Fruit fly (Drosophila melanogaster) whole organism, embryonic: ENCODE data around the gene CG31038.

Experiments used
- Asciz ChIP-seq: fragments of 200-800 bp; sonication (Bioruptor generic); optimal IDR thresholded peaks from 2 replicates; lab custom pipeline; 2017; ENCODE audit warnings: missing biosample characterization, mild to moderate bottlenecking, missing genetic modification characterization, missing genetic modification reagents
- CG10209 ChIP-seq: fragments of 200-800 bp; sonication (Bioruptor generic); optimal IDR thresholded peaks from 3 replicates; lab custom pipeline; 2017; ENCODE audit warnings: missing biosample characterization, mild to moderate bottlenecking, missing genetic modification characterization, missing genetic modification reagents
- CG10267 ChIP-seq: fragments of 200-800 bp; sonication (Bioruptor generic); optimal IDR thresholded peaks from 2 replicates; lab custom pipeline; 2018; ENCODE audit warnings: missing biosample characterization, mild to moderate bottlenecking, missing genetic modification characterization, moderate library complexity
- CG13287 ChIP-seq: fragments of 200-800 bp; sonication (Bioruptor generic); IDR thresholded peaks from 2 replicates; pipeline ENCODE4 v1.3.6; 2022; ENCODE audit warnings: missing biosample characterization, missing genetic modification characterization; ENCODE audit not compliant: partially characterized antibody
- CG13424 ChIP-seq: fragments of 200-800 bp; sonication (Bioruptor generic); optimal IDR thresholded peaks from 2 replicates; lab custom pipeline; 2019; ENCODE audit warnings: missing biosample characterization, mild to moderate bottlenecking, missing genetic modification characterization, moderate library complexity
- CG14014 ChIP-seq: fragments of 200-800 bp; sonication (Bioruptor generic); IDR thresholded peaks from 2 replicates; pipeline ENCODE4 v1.3.6; 2022; ENCODE audit warnings: missing biosample characterization, missing genetic modification characterization
- CG17568 ChIP-seq: fragments of 200-800 bp; sonication (Bioruptor generic); optimal IDR thresholded peaks from 2 replicates; lab custom pipeline; 2018; ENCODE audit warnings: missing biosample characterization, mild to moderate bottlenecking, missing genetic modification characterization, moderate library complexity
- CG2712 ChIP-seq: fragments of 200-800 bp; optimal IDR thresholded peaks from 3 replicates; lab custom pipeline; 2019; ENCODE audit warnings: missing biosample characterization, mild to moderate bottlenecking, missing genetic modification characterization, moderate library complexity
- CG2875 ChIP-seq: fragments of 200-800 bp; sonication (Bioruptor generic); optimal IDR thresholded peaks from 2 replicates; lab custom pipeline; 2017; ENCODE audit warnings: missing biosample characterization, mild to moderate bottlenecking, missing genetic modification characterization, missing genetic modification reagents
- CG3163 ChIP-seq: fragments of 200-800 bp; sonication (Bioruptor generic); optimal IDR thresholded peaks from 3 replicates; lab custom pipeline; 2016; ENCODE audit warnings: missing biosample characterization, missing genetic modification characterization
- CG32532 ChIP-seq: fragments of 200-800 bp; sonication (Bioruptor generic); IDR thresholded peaks from 2 replicates; pipeline ENCODE4 v1.3.6; 2022; ENCODE audit warnings: missing biosample characterization, missing genetic modification characterization
- CG34224 ChIP-seq: fragments of 200-800 bp; sonication (Bioruptor generic); IDR thresholded peaks from 3 replicates; pipeline ENCODE4 v1.3.6; 2022; ENCODE audit warnings: missing biosample characterization, missing genetic modification characterization; ENCODE audit not compliant: partially characterized antibody
- CG34376 ChIP-seq: fragments of 200-800 bp; sonication (Bioruptor generic); optimal IDR thresholded peaks from 2 replicates; lab custom pipeline; 2018; ENCODE audit warnings: missing biosample characterization, mild to moderate bottlenecking, missing genetic modification characterization
- CG4360 ChIP-seq: fragments of 200-800 bp; sonication (Bioruptor generic); IDR thresholded peaks from 2 replicates; pipeline ENCODE4 v1.3.6; 2022; ENCODE audit warnings: missing biosample characterization, missing genetic modification characterization
- CG4820 ChIP-seq: fragments of 200-800 bp; sonication (Bioruptor generic); optimal IDR thresholded peaks from 3 replicates; lab custom pipeline; 2016; ENCODE audit warnings: missing biosample characterization, missing genetic modification characterization
- CG7928 ChIP-seq: fragments of 200-800 bp; sonication (Bioruptor generic); optimal IDR thresholded peaks from 2 replicates; lab custom pipeline; 2017; ENCODE audit warnings: missing biosample characterization, mild to moderate bottlenecking, missing genetic modification characterization
- CG7963 ChIP-seq: fragments of 200-800 bp; sonication (Bioruptor generic); IDR thresholded peaks from 3 replicates; pipeline ENCODE4 v1.3.6; 2022; ENCODE audit warnings: missing biosample characterization, missing genetic modification characterization; ENCODE audit not compliant: partially characterized antibody
- Chrac-16 ChIP-seq: fragments of 200-800 bp; sonication (Bioruptor generic); optimal IDR thresholded peaks from 3 replicates; lab custom pipeline; 2016; ENCODE audit warnings: missing biosample characterization, missing genetic modification characterization
- Deaf1 ChIP-seq: fragments of 200-800 bp; optimal IDR thresholded peaks from 3 replicates; lab custom pipeline; 2019; ENCODE audit warnings: missing biosample characterization, mild to moderate bottlenecking, missing genetic modification characterization, moderate library complexity
- Doc3 ChIP-seq: fragments of 200-800 bp; sonication (Bioruptor generic); IDR thresholded peaks from 3 replicates; pipeline ENCODE4 v1.3.6; 2022; ENCODE audit warnings: missing biosample characterization, missing genetic modification characterization; ENCODE audit not compliant: partially characterized antibody
- Ets65A ChIP-seq: fragments of 200-800 bp; sonication (Bioruptor generic); peaks from one replicate; lab custom pipeline; 2016; ENCODE audit warnings: missing biosample characterization, missing genetic modification characterization
- Jarid2 ChIP-seq: fragments of 200-800 bp; sonication (Bioruptor generic); optimal IDR thresholded peaks from 3 replicates; lab custom pipeline; 2017; ENCODE audit warnings: mild to moderate bottlenecking, missing biosample characterization, missing genetic modification reagents, missing genetic modification characterization
- Sox100B ChIP-seq: fragments of 200-800 bp; sonication (Bioruptor generic); optimal IDR thresholded peaks from 3 replicates; lab custom pipeline; 2018; ENCODE audit warnings: missing biosample characterization, mild to moderate bottlenecking, missing genetic modification characterization
- Stat92E ChIP-seq, 3 experiments: fragments of >200 bp in 2 of 3; fragments of 200-800 bp in 1 of 3; sonication (Bioruptor generic) in 1 of 3; optimal IDR thresholded peaks; 2 replicates each; lab custom pipeline; 2017 to 2019; ENCODE audit warnings: missing biosample characterization in 3 of 3, missing genetic modification characterization in 3 of 3, mild to moderate bottlenecking in 1 of 3, moderate library complexity in 1 of 3
- TFAM ChIP-seq: fragments of 200-800 bp; sonication (Bioruptor generic); optimal IDR thresholded peaks from 2 replicates; lab custom pipeline; 2017; ENCODE audit warnings: missing biosample characterization, missing genetic modification characterization, inconsistent platforms
- Trl ChIP-seq, 3 experiments: fragments of >200 bp in 2 of 3; fragments of 200-800 bp in 1 of 3; sonication (Bioruptor generic) in 1 of 3; optimal IDR thresholded peaks; 2 replicates in 1 of 3; 3 replicates in 2 of 3; lab custom pipeline; 2016 to 2017; ENCODE audit warnings: missing biosample characterization in 1 of 3, missing genetic modification characterization in 1 of 3
- abd-A ChIP-seq: fragments of 200-800 bp; sonication (Bioruptor generic); optimal IDR thresholded peaks from 3 replicates; lab custom pipeline; 2019; ENCODE audit warnings: missing biosample characterization, mild to moderate bottlenecking, missing genetic modification characterization, moderate library complexity
- al ChIP-seq: fragments of 200-800 bp; sonication (Bioruptor generic); IDR thresholded peaks from 2 replicates; pipeline ENCODE4 v1.3.6; 2022; ENCODE audit warnings: missing biosample characterization, missing genetic modification characterization
- az2 ChIP-seq: fragments of 200-800 bp; sonication (Bioruptor generic); optimal IDR thresholded peaks from 3 replicates; lab custom pipeline; 2016; ENCODE audit warnings: missing biosample characterization, missing genetic modification characterization
- bsh ChIP-seq, 2 experiments: fragments of 200-800 bp; sonication (Bioruptor generic); optimal IDR thresholded peaks; 2 replicates each; lab custom pipeline; 2017 to 2018; ENCODE audit warnings: mild to moderate bottlenecking in 2 of 2, missing biosample characterization in 2 of 2, missing genetic modification characterization in 2 of 2, moderate library complexity in 1 of 2
- chinmo ChIP-seq: fragments of 200-800 bp; sonication (Bioruptor generic); IDR thresholded peaks from 4 replicates; pipeline ENCODE4 v1.3.6; 2022; ENCODE audit warnings: missing biosample characterization, missing genetic modification characterization; ENCODE audit not compliant: partially characterized antibody
- crc ChIP-seq: fragments of 200-800 bp; sonication (Bioruptor generic); optimal IDR thresholded peaks from 2 replicates; lab custom pipeline; 2016; ENCODE audit warnings: missing biosample characterization, missing genetic modification characterization
- eyg ChIP-seq: fragments of 200-800 bp; sonication (Bioruptor generic); optimal IDR thresholded peaks from 3 replicates; lab custom pipeline; 2016; ENCODE audit warnings: missing biosample characterization, missing genetic modification characterization
- fd3F ChIP-seq: fragments of 200-800 bp; sonication (Bioruptor generic); optimal IDR thresholded peaks from 2 replicates; lab custom pipeline; 2018; ENCODE audit warnings: missing biosample characterization, mild to moderate bottlenecking, missing genetic modification characterization, moderate library complexity
- fd64A ChIP-seq: fragments of 200-800 bp; sonication (Bioruptor generic); optimal IDR thresholded peaks from 3 replicates; lab custom pipeline; 2018; ENCODE audit warnings: missing biosample characterization, mild to moderate bottlenecking, missing genetic modification characterization
- fd96Cb ChIP-seq: fragments of 200-800 bp; sonication (Bioruptor generic); optimal IDR thresholded peaks from 2 replicates; lab custom pipeline; 2018; ENCODE audit warnings: missing biosample characterization, mild to moderate bottlenecking, missing genetic modification characterization, moderate library complexity
- gt ChIP-seq: fragments of 200-800 bp; sonication (Bioruptor generic); IDR thresholded peaks from 2 replicates; pipeline ENCODE4 v1.3.6; 2022; ENCODE audit warnings: missing biosample characterization, missing genetic modification characterization
- hth ChIP-seq: fragments of >200 bp; optimal IDR thresholded peaks from 2 replicates; lab custom pipeline; 2017; ENCODE audit warnings: inconsistent platforms
- luna ChIP-seq: fragments of 200-800 bp; sonication (Bioruptor generic); optimal IDR thresholded peaks from 2 replicates; lab custom pipeline; 2016; ENCODE audit warnings: missing biosample characterization, missing genetic modification characterization
- pho ChIP-seq: fragments of 200-800 bp; sonication (Bioruptor generic); optimal IDR thresholded peaks from 2 replicates; lab custom pipeline; 2016; ENCODE audit warnings: missing biosample characterization, missing genetic modification characterization
- sens ChIP-seq: fragments of 200-800 bp; sonication (Bioruptor generic); peaks from one replicate; lab custom pipeline; 2016; ENCODE audit warnings: missing biosample characterization, missing genetic modification characterization
- sna ChIP-seq: fragments of 200-800 bp; sonication (Bioruptor generic); IDR thresholded peaks from 2 replicates; pipeline ENCODE4 v1.3.6; 2022; ENCODE audit warnings: missing biosample characterization, missing genetic modification characterization; ENCODE audit not compliant: partially characterized antibody
- sr ChIP-seq: fragments of 200-800 bp; sonication (Bioruptor generic); IDR thresholded peaks from 3 replicates; pipeline ENCODE4 v1.3.6; 2022; ENCODE audit warnings: missing biosample characterization, missing genetic modification characterization
- tin ChIP-seq: fragments of 200-800 bp; sonication (Bioruptor generic); optimal IDR thresholded peaks from 3 replicates; lab custom pipeline; 2016; ENCODE audit warnings: missing biosample characterization, missing genetic modification characterization
- ttk ChIP-seq: fragments of 200-800 bp; sonication (Bioruptor generic); IDR thresholded peaks from 2 replicates; pipeline ENCODE4 v2.1.2; 2022; ENCODE audit warnings: missing biosample characterization, missing genetic modification characterization
- vvl ChIP-seq: fragments of 200-800 bp; sonication (Bioruptor generic); IDR thresholded peaks from 2 replicates; pipeline ENCODE4 v1.3.6; 2022; ENCODE audit warnings: missing biosample characterization, missing genetic modification characterization

Gene CG31038

dm6 chr3R:29876232-29876631 lies 627 bp upstream of the CG31038 start:
- peak; percentile 23 for TF ChIP-seq CG3163 (GFP tag; lab: Kevin White, UChicago)
- peak; percentile 82 for TF ChIP-seq Ets65A (GFP tag; lab: Kevin White, UChicago)
- TF ChIP-seq Trl (optimal IDR thresholded peaks at IDR 0.05; lab: Kevin White, UChicago): peak in 1 of 2 experiments; percentile 54
- TF ChIP-seq Trl (GFP tag; optimal IDR thresholded peaks at IDR 0.05; lab: Kevin White, UChicago): no peak
- no peak for TF ChIP-seq Doc3 (GFP tag; lab: Robert Waterston, UW)
- TF ChIP-seq, all 482 proteins: peak for 3

- TF ChIP-seq CG4820 (GFP tag; lab: Kevin White, UChicago) (no peak), CG34224 (GFP tag; lab: Robert Waterston, UW) (0 out of 3 replicates have a peak, but pooled peaks have one; percentile 10), Chrac-16 (GFP tag; lab: Kevin White, UChicago) (no peak), chinmo (GFP tag; lab: Robert Waterston, UW) (peak; percentile 92; the same call in 3 of the 4 replicates), al (no peak)
Observed at dm6 chr3R:29880306-29880705, 3.4 kb downstream of the CG31038 start.

dm6 chr3R:29891183-29891582 lies 14.3 kb downstream of the CG31038 start:
- peak; percentile 32; the same call in 1 of the 2 replicates for TF ChIP-seq CG32532 (GFP tag; lab: Robert Waterston, UW)
- peak; percentile 31; the same call in 1 of the 2 replicates for TF ChIP-seq vvl (GFP tag; lab: Robert Waterston, UW)
- no peak for TF ChIP-seq ttk (GFP tag; lab: Robert Waterston, UW)
- TF ChIP-seq fd64A (GFP tag; lab: Kevin White, UChicago): no peak
- no peak for TF ChIP-seq luna
- TF ChIP-seq CG17568 (GFP tag; lab: Kevin White, UChicago): peak; percentile 17
- no peak for TF ChIP-seq sr (GFP tag; lab: Robert Waterston, UW)
- no peak for TF ChIP-seq CG7928 (GFP tag; lab: Kevin White, UChicago)
- TF ChIP-seq Asciz (GFP tag; lab: Kevin White, UChicago): no peak
- peak; percentile 31 for TF ChIP-seq Deaf1 (tag; lab: Kevin White, UChicago)
- TF ChIP-seq fd3F: peak; percentile 15
- no peak for TF ChIP-seq pho (GFP tag; lab: Kevin White, UChicago)
- no peak for TF ChIP-seq abd-A
- peak; percentile 1 for TF ChIP-seq eyg (GFP tag; lab: Kevin White, UChicago)
- TF ChIP-seq fd96Cb (tag; lab: Kevin White, UChicago): no peak
- no peak for TF ChIP-seq gt
- TF ChIP-seq sna: no peak
- no peak for TF ChIP-seq CG10267 (tag; lab: Kevin White, UChicago)
- no peak for TF ChIP-seq Jarid2 (GFP tag; lab: Kevin White, UChicago)
- TF ChIP-seq CG34376 (GFP tag; lab: Kevin White, UChicago): no peak
- TF ChIP-seq bsh (GFP tag; optimal IDR thresholded peaks at IDR 0.05; lab: Kevin White, UChicago): peak in 1 of 2 experiments; percentile 38
- no peak for TF ChIP-seq CG7963 (GFP tag; lab: Robert Waterston, UW)
- TF ChIP-seq CG13287 (GFP tag; lab: Robert Waterston, UW): no peak
- TF ChIP-seq CG13424 (tag; lab: Kevin White, UChicago): no peak
- no peak for TF ChIP-seq az2 (GFP tag; lab: Kevin White, UChicago)
- peak; percentile 61 for TF ChIP-seq sens (GFP tag; lab: Kevin White, UChicago)
- TF ChIP-seq tin: no peak
- TF ChIP-seq Sox100B (GFP tag; lab: Kevin White, UChicago): no peak
- no peak for TF ChIP-seq hth (lab: Kevin White, UChicago)
- no peak for TF ChIP-seq Stat92E (GFP tag; optimal IDR thresholded peaks at IDR 0.05; lab: Kevin White, UChicago)
- no peak for TF ChIP-seq crc (GFP tag; lab: Kevin White, UChicago)
- peak; percentile 55 for TF ChIP-seq CG10209 (GFP tag; lab: Kevin White, UChicago)
- peak; percentile 17 for TF ChIP-seq CG2875
- TF ChIP-seq TFAM (GFP tag; lab: Kevin White, UChicago): no peak
- TF ChIP-seq CG4360: no peak
- TF ChIP-seq CG2712 (tag; lab: Kevin White, UChicago): no peak
- no peak for TF ChIP-seq Trl (optimal IDR thresholded peaks at IDR 0.05; lab: Kevin White, UChicago)
- peak; percentile 27 for TF ChIP-seq Trl (GFP tag; optimal IDR thresholded peaks at IDR 0.05; lab: Kevin White, UChicago)
- peak; percentile 48; the same call in 1 of the 2 replicates for TF ChIP-seq CG14014 (GFP tag; lab: Robert Waterston, UW)
